Worm (Caenorhabditis elegans) whole organism, L4 larva: ENCODE results near the gene F08D12.4.

Experiments
- ceh-82 ChIP-seq: sonication (generic microtip); optimal IDR thresholded peaks from 2 replicates; lab custom pipeline; 2017; ENCODE audit warnings: missing biosample characterization, missing genetic modification characterization
- fkh-10 ChIP-seq: fragments of 150-350 bp; optimal IDR thresholded peaks from 2 replicates; lab custom pipeline; 2014; ENCODE audit warnings: missing biosample characterization, missing genetic modification reagents, missing genetic modification characterization
- fos-1 ChIP-seq: fragments of 150-350 bp; optimal IDR thresholded peaks from 2 replicates; lab custom pipeline; 2014; ENCODE audit warnings: missing biosample characterization, missing genetic modification characterization
- lin-39 ChIP-seq: fragments of 150-350 bp; optimal IDR thresholded peaks from 2 replicates; lab custom pipeline; 2014; ENCODE audit warnings: missing biosample characterization, missing genetic modification reagents, missing genetic modification characterization
- nhr-10 ChIP-seq: fragments of 150-350 bp; optimal IDR thresholded peaks from 2 replicates; lab custom pipeline; 2014; ENCODE audit warnings: missing biosample characterization, missing genetic modification characterization
- nhr-76 ChIP-seq: fragments of 150-350 bp; optimal IDR thresholded peaks from 2 replicates; lab custom pipeline; 2014; ENCODE audit warnings: missing biosample characterization, missing genetic modification characterization
- zag-1 ChIP-seq: fragments of 150-350 bp; optimal IDR thresholded peaks from 2 replicates; lab custom pipeline; 2014; ENCODE audit warnings: missing biosample characterization, missing genetic modification characterization

- TF ChIP-seq lin-39 (tag; lab: Kevin White, UChicago), result no peak
- TF ChIP-seq fos-1 (tag; lab: Kevin White, UChicago), result no peak
- no peak for TF ChIP-seq nhr-10 (tag; lab: Kevin White, UChicago)
- no peak for TF ChIP-seq ceh-82
- no peak for TF ChIP-seq zag-1 (tag; lab: Kevin White, UChicago)
- TF ChIP-seq nhr-76 (tag; lab: Kevin White, UChicago), result no peak
- TF ChIP-seq fkh-10 (GFP tag; lab: Kevin White, UChicago), result no peak
Observed at ce11 chrII:2795413-2795812, 17.5 kb downstream of the F08D12.4 start.
